Worm (Caenorhabditis elegans) whole organism, L4 larva: ENCODE results near the gene Y55F3AM.5.

Experiments used
- ama-1 ChIP-seq: fragments of 150-350 bp; optimal IDR thresholded peaks from 2 replicates; lab custom pipeline; 2014; ENCODE audit warnings: inconsistent platforms, mixed read lengths
- hlh-30 ChIP-seq: sonication (generic microtip); optimal IDR thresholded peaks from 2 replicates; lab custom pipeline; 2017; ENCODE audit warnings: antibody characterized with exemption, mild to moderate bottlenecking, missing genetic modification characterization, missing compliant biosample characterization; ENCODE audit not compliant: insufficient read depth
- zip-11 ChIP-seq: fragments of 200-800 bp; sonication (Bioruptor generic); IDR thresholded peaks from 2 replicates; pipeline ENCODE4 v1.3.6; 2022; ENCODE audit warnings: missing genetic modification characterization, missing compliant biosample characterization

ce11 chrIV:960177-960576, 38.8 kb upstream of the Y55F3AM.5 start:
- TF ChIP-seq hlh-30 (tag; lab: Kevin White, UChicago) (no peak), zip-11 (GFP tag; lab: Robert Waterston, UW) (no peak), ama-1 (lab: Kevin White, UChicago) (no peak)
